Fruit fly (Drosophila melanogaster) whole organism, embryonic: Measurements from ENCODE around the gene esc.

ENCODE experiments used
- Adf1 ChIP-seq: fragments of 200-800 bp; sonication (Bioruptor generic); IDR thresholded peaks from 2 replicates; pipeline ENCODE4 v1.3.6; 2022; ENCODE audit warnings: missing biosample characterization, missing genetic modification characterization
- B-H2 ChIP-seq: fragments of 200-800 bp; sonication (Bioruptor generic); optimal IDR thresholded peaks from 2 replicates; lab custom pipeline; 2018; ENCODE audit warnings: missing biosample characterization, mild to moderate bottlenecking, missing genetic modification characterization
- CG10147 ChIP-seq: fragments of 200-800 bp; sonication (Bioruptor generic); optimal IDR thresholded peaks from 2 replicates; lab custom pipeline; 2019; ENCODE audit warnings: missing biosample characterization, mild to moderate bottlenecking, missing genetic modification characterization, moderate library complexity
- CG10654 ChIP-seq: fragments of 200-800 bp; sonication (Bioruptor generic); optimal IDR thresholded peaks from 2 replicates; lab custom pipeline; 2016; ENCODE audit warnings: missing biosample characterization, missing genetic modification characterization
- CG11093 ChIP-seq: fragments of 200-800 bp; sonication (Bioruptor generic); IDR thresholded peaks from 3 replicates; pipeline ENCODE4 v1.3.6; 2022; ENCODE audit warnings: missing biosample characterization, missing genetic modification characterization
- CG12155 ChIP-seq: fragments of 200-800 bp; sonication (Bioruptor generic); optimal IDR thresholded peaks from 3 replicates; lab custom pipeline; 2016; ENCODE audit warnings: missing biosample characterization, missing genetic modification characterization
- CG12659 ChIP-seq: fragments of 200-800 bp; sonication (Bioruptor generic); optimal IDR thresholded peaks from 3 replicates; lab custom pipeline; 2017; ENCODE audit warnings: mild to moderate bottlenecking, missing biosample characterization, missing genetic modification reagents, missing genetic modification characterization
- CG13775 ChIP-seq: fragments of 200-800 bp; sonication (Bioruptor generic); optimal IDR thresholded peaks from 3 replicates; lab custom pipeline; 2017; ENCODE audit warnings: missing biosample characterization, mild to moderate bottlenecking, missing genetic modification characterization
- CG13894 ChIP-seq: fragments of 200-800 bp; sonication (Bioruptor generic); optimal IDR thresholded peaks from 3 replicates; lab custom pipeline; 2018; ENCODE audit warnings: missing biosample characterization, mild to moderate bottlenecking, missing genetic modification characterization, moderate library complexity
- CG14441 ChIP-seq: fragments of 200-800 bp; sonication (Bioruptor generic); IDR thresholded peaks from 2 replicates; pipeline ENCODE4 v1.3.6; 2022; ENCODE audit warnings: missing biosample characterization, missing genetic modification characterization
- CG14860 ChIP-seq: fragments of 200-800 bp; sonication (Bioruptor generic); IDR thresholded peaks from 3 replicates; pipeline ENCODE4 v1.3.6; 2022; ENCODE audit warnings: missing biosample characterization, missing genetic modification characterization; ENCODE audit not compliant: partially characterized antibody
- CG15696 ChIP-seq: fragments of 200-800 bp; sonication (Bioruptor generic); optimal IDR thresholded peaks from 2 replicates; lab custom pipeline; 2019; ENCODE audit warnings: missing biosample characterization, mild to moderate bottlenecking, missing genetic modification characterization, moderate library complexity
- CG16779 ChIP-seq: fragments of 200-800 bp; sonication (Bioruptor generic); IDR thresholded peaks from 2 replicates; pipeline ENCODE4 v1.3.6; 2022; ENCODE audit warnings: missing biosample characterization, missing genetic modification characterization
- CG3163 ChIP-seq: fragments of 200-800 bp; sonication (Bioruptor generic); optimal IDR thresholded peaks from 3 replicates; lab custom pipeline; 2016; ENCODE audit warnings: missing biosample characterization, missing genetic modification characterization
- CG32532 ChIP-seq: fragments of 200-800 bp; sonication (Bioruptor generic); IDR thresholded peaks from 2 replicates; pipeline ENCODE4 v1.3.6; 2022; ENCODE audit warnings: missing biosample characterization, missing genetic modification characterization
- CG4424 ChIP-seq: fragments of 200-800 bp; sonication (Bioruptor generic); optimal IDR thresholded peaks from 3 replicates; lab custom pipeline; 2016; ENCODE audit warnings: missing biosample characterization, missing genetic modification characterization
- CG5953 ChIP-seq: fragments of 200-800 bp; sonication (Bioruptor generic); IDR thresholded peaks from 2 replicates; pipeline ENCODE4 v1.3.6; 2022; ENCODE audit warnings: missing biosample characterization, missing genetic modification characterization
- CG7786 ChIP-seq: fragments of 200-800 bp; sonication (Bioruptor generic); optimal IDR thresholded peaks from 2 replicates; lab custom pipeline; 2016; ENCODE audit warnings: missing biosample characterization, missing genetic modification characterization
- CG7963 ChIP-seq: fragments of 200-800 bp; sonication (Bioruptor generic); IDR thresholded peaks from 3 replicates; pipeline ENCODE4 v1.3.6; 2022; ENCODE audit warnings: missing biosample characterization, missing genetic modification characterization; ENCODE audit not compliant: partially characterized antibody
- CG8089 ChIP-seq: fragments of 200-800 bp; sonication (Bioruptor generic); optimal IDR thresholded peaks from 3 replicates; lab custom pipeline; 2016; ENCODE audit warnings: missing biosample characterization, missing genetic modification characterization
- CG8478 ChIP-seq: fragments of >200 bp; optimal IDR thresholded peaks from 2 replicates; lab custom pipeline; 2018
- CG8765 ChIP-seq: fragments of 200-800 bp; sonication (Bioruptor generic); IDR thresholded peaks from 2 replicates; pipeline ENCODE4 v1.3.6; 2022; ENCODE audit warnings: missing biosample characterization, missing genetic modification characterization
- CG9215 ChIP-seq: fragments of 200-800 bp; sonication (Bioruptor generic); IDR thresholded peaks from 2 replicates; pipeline ENCODE4 v1.3.6; 2022; ENCODE audit warnings: missing biosample characterization, missing genetic modification characterization
- CHES-1-like ChIP-seq: fragments of 200-800 bp; sonication (Bioruptor generic); optimal IDR thresholded peaks from 2 replicates; lab custom pipeline; 2016; ENCODE audit warnings: missing biosample characterization, missing genetic modification characterization
- E2f1 ChIP-seq: fragments of 200-800 bp; sonication (Bioruptor generic); IDR thresholded peaks from 2 replicates; pipeline ENCODE4 v1.3.6; 2022; ENCODE audit warnings: missing biosample characterization, missing genetic modification characterization
- GATAe ChIP-seq: fragments of 200-800 bp; sonication (Bioruptor generic); conservative IDR thresholded peaks from 2 replicates; pipeline ENCODE4 v1.3.6; 2022; ENCODE audit warnings: missing biosample characterization, missing genetic modification characterization
- Gug ChIP-seq: fragments of 200-800 bp; sonication (Bioruptor generic); IDR thresholded peaks from 4 replicates; pipeline ENCODE4 v1.3.6; 2022; ENCODE audit warnings: missing biosample characterization, missing genetic modification characterization
- HHEX ChIP-seq: fragments of 200-800 bp; sonication (Bioruptor generic); optimal IDR thresholded peaks from 3 replicates; lab custom pipeline; 2017; ENCODE audit warnings: missing biosample characterization, mild to moderate bottlenecking, missing genetic modification characterization, missing genetic modification reagents
- Lim3 ChIP-seq: fragments of 200-800 bp; sonication (Bioruptor generic); IDR thresholded peaks from 2 replicates; pipeline ENCODE4 v1.3.6; 2022; ENCODE audit warnings: missing biosample characterization, missing genetic modification characterization
- Lpt ChIP-seq: fragments of >200 bp; optimal IDR thresholded peaks from 2 replicates; lab custom pipeline; 2018; ENCODE audit warnings: missing biosample characterization, missing genetic modification characterization
- Med ChIP-seq: fragments of 200-800 bp; sonication (Bioruptor generic); peaks from one replicate; lab custom pipeline; 2016; ENCODE audit warnings: missing biosample characterization, missing genetic modification characterization, mild to moderate bottlenecking, inconsistent platforms, moderate library complexity
- Meics ChIP-seq: fragments of 200-800 bp; sonication (Bioruptor generic); optimal IDR thresholded peaks from 2 replicates; lab custom pipeline; 2017; ENCODE audit warnings: missing biosample characterization, mild to moderate bottlenecking, missing genetic modification characterization
- Mes4 ChIP-seq: fragments of 200-800 bp; sonication (Bioruptor generic); optimal IDR thresholded peaks from 2 replicates; lab custom pipeline; 2016; ENCODE audit warnings: missing biosample characterization, missing genetic modification characterization
- Myb ChIP-seq: fragments of 200-800 bp; sonication (Bioruptor generic); optimal IDR thresholded peaks from 2 replicates; lab custom pipeline; 2016; ENCODE audit warnings: missing biosample characterization, missing genetic modification characterization
- Neu2 ChIP-seq: fragments of 200-800 bp; sonication (Bioruptor generic); optimal IDR thresholded peaks from 3 replicates; lab custom pipeline; 2016; ENCODE audit warnings: missing biosample characterization, missing genetic modification characterization, borderline replicate concordance
- NfI ChIP-seq: fragments of 200-800 bp; sonication (Bioruptor generic); optimal IDR thresholded peaks from 3 replicates; lab custom pipeline; 2018; ENCODE audit warnings: missing biosample characterization, mild to moderate bottlenecking, missing genetic modification characterization, moderate library complexity
- Opbp ChIP-seq: fragments of 200-800 bp; sonication (Bioruptor generic); IDR thresholded peaks from 3 replicates; pipeline ENCODE4 v1.3.6; 2022; ENCODE audit warnings: missing biosample characterization, missing genetic modification characterization; ENCODE audit not compliant: partially characterized antibody
- Ravus ChIP-seq: fragments of 200-800 bp; sonication (Bioruptor generic); IDR thresholded peaks from 2 replicates; pipeline ENCODE4 v1.3.6; 2022; ENCODE audit warnings: missing biosample characterization, missing genetic modification characterization
- bsh ChIP-seq, 2 experiments: fragments of 200-800 bp; sonication (Bioruptor generic); optimal IDR thresholded peaks; 2 replicates each; lab custom pipeline; 2017 to 2018; ENCODE audit warnings: mild to moderate bottlenecking in 2 of 2, missing biosample characterization in 2 of 2, missing genetic modification characterization in 2 of 2, moderate library complexity in 1 of 2
- chm ChIP-seq: fragments of 200-800 bp; sonication (Bioruptor generic); IDR thresholded peaks from 2 replicates; pipeline ENCODE4 v1.3.6; 2022; ENCODE audit warnings: missing biosample characterization, missing genetic modification characterization
- crp ChIP-seq, 2 experiments: fragments of 200-800 bp; sonication (Bioruptor generic); optimal IDR thresholded peaks; 2 replicates in 1 of 2; 3 replicates in 1 of 2; lab custom pipeline; 2017; ENCODE audit warnings: missing biosample characterization in 2 of 2, missing genetic modification characterization in 2 of 2, mild to moderate bottlenecking in 1 of 2, moderate library complexity in 1 of 2
- dan ChIP-seq: fragments of 200-800 bp; sonication (Bioruptor generic); IDR thresholded peaks from 2 replicates; pipeline ENCODE4 v1.3.6; 2022; ENCODE audit warnings: missing biosample characterization, missing genetic modification characterization
- emc ChIP-seq: fragments of 200-800 bp; sonication (Bioruptor generic); optimal IDR thresholded peaks from 2 replicates; lab custom pipeline; 2016; ENCODE audit warnings: missing biosample characterization, missing genetic modification characterization
- kay ChIP-seq: fragments of 200-800 bp; sonication (Bioruptor generic); optimal IDR thresholded peaks from 2 replicates; lab custom pipeline; 2016; ENCODE audit warnings: missing biosample characterization, missing genetic modification characterization
- mld ChIP-seq: fragments of 200-800 bp; sonication (Bioruptor generic); IDR thresholded peaks from 3 replicates; pipeline ENCODE4 v1.3.6; 2022; ENCODE audit warnings: missing biosample characterization, missing genetic modification characterization; ENCODE audit not compliant: partially characterized antibody
- oc ChIP-seq: fragments of 200-800 bp; sonication (Bioruptor generic); optimal IDR thresholded peaks from 2 replicates; lab custom pipeline; 2018; ENCODE audit warnings: missing biosample characterization, mild to moderate bottlenecking, missing genetic modification characterization, moderate library complexity
- peb ChIP-seq: fragments of 200-800 bp; sonication (Bioruptor generic); IDR thresholded peaks from 2 replicates; pipeline ENCODE4 v1.3.6; 2022; ENCODE audit warnings: missing biosample characterization, missing genetic modification characterization
- repo ChIP-seq: fragments of 200-800 bp; sonication (Bioruptor generic); optimal IDR thresholded peaks from 2 replicates; lab custom pipeline; 2016; ENCODE audit warnings: missing biosample characterization, missing genetic modification characterization
- sna ChIP-seq: fragments of 200-800 bp; sonication (Bioruptor generic); IDR thresholded peaks from 2 replicates; pipeline ENCODE4 v1.3.6; 2022; ENCODE audit warnings: missing biosample characterization, missing genetic modification characterization; ENCODE audit not compliant: partially characterized antibody
- tin ChIP-seq: fragments of 200-800 bp; sonication (Bioruptor generic); optimal IDR thresholded peaks from 3 replicates; lab custom pipeline; 2016; ENCODE audit warnings: missing biosample characterization, missing genetic modification characterization
- wor ChIP-seq: fragments of 200-800 bp; sonication (Bioruptor generic); IDR thresholded peaks from 2 replicates; pipeline ENCODE4 v1.3.6; 2022; ENCODE audit warnings: missing biosample characterization, missing genetic modification characterization

esc gene

DNA sequence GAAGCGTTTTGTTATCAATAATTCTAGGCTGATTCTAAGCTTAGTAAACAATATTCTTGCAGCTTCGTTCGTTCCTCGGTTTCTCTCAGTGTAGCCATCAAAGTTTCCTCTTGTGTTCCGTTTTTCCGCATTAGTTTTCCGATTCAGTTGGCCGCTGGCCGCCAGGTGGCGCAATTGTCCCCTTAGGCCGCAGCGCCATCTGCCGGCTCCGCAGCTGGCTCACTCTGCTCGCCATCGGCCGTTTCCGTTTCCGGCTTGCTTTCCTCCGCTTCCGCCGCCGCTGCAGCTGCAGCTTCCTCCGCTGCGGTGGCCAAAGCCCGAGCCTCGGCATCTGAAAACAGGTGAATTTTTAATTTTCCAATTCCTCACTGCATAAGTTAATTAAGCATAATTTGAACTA, 12.8 kb downstream of the esc start (continued):
- TF ChIP-seq Adf1 (GFP tag; lab: Robert Waterston, UW): 0 out of 2 replicates have a peak, but pooled peaks have one; percentile 21
- TF ChIP-seq CG12155 (GFP tag; lab: Kevin White, UChicago): peak; percentile 78
- TF ChIP-seq crp (GFP tag; optimal IDR thresholded peaks at IDR 0.05; lab: Kevin White, UChicago): peak in 1 of 2 experiments; percentile 27
- TF ChIP-seq Meics (GFP tag; lab: Kevin White, UChicago): peak; percentile 96
- TF ChIP-seq CG7963: peak; percentile 44; the same call in 1 of the 3 replicates
- no peak for TF ChIP-seq sna
- peak; percentile 97 for TF ChIP-seq tin
- peak; percentile 96 for TF ChIP-seq Neu2 (GFP tag; lab: Kevin White, UChicago)
- TF ChIP-seq CHES-1-like (GFP tag; lab: Kevin White, UChicago): peak; percentile 91
- TF ChIP-seq E2f1 (GFP tag; lab: Robert Waterston, UW): peak; percentile 85
- peak; percentile 56 for TF ChIP-seq CG9215 (GFP tag; lab: Robert Waterston, UW)
- no peak; the same call in 1 of the 2 replicates for TF ChIP-seq dan (GFP tag; lab: Robert Waterston, UW)
- peak; percentile 72 for TF ChIP-seq wor (GFP tag; lab: Robert Waterston, UW)
- peak; percentile 96 for TF ChIP-seq CG5953 (GFP tag; lab: Robert Waterston, UW)
- no peak for TF ChIP-seq mld (GFP tag; lab: Robert Waterston, UW)
- peak; percentile 40 for TF ChIP-seq kay (GFP tag; lab: Kevin White, UChicago)
- TF ChIP-seq CG8765 (GFP tag; lab: Robert Waterston, UW): peak; percentile 75
- TF ChIP-seq repo (GFP tag; lab: Kevin White, UChicago): peak; percentile 96
- peak; percentile 90 for TF ChIP-seq CG32532 (GFP tag; lab: Robert Waterston, UW)
- TF ChIP-seq chm (GFP tag; lab: Robert Waterston, UW): peak; percentile 98
- TF ChIP-seq HHEX (GFP tag; lab: Kevin White, UChicago): peak; percentile 97
- TF ChIP-seq CG8478: no peak
- no peak for TF ChIP-seq Lpt (GFP tag; lab: Kevin White, UChicago)
- TF ChIP-seq CG4424: peak; percentile 98
- TF ChIP-seq CG14441 (GFP tag; lab: Robert Waterston, UW): peak; percentile 89
- no peak for TF ChIP-seq CG14860 (GFP tag; lab: Robert Waterston, UW)
- peak; percentile 66; the same call in 2 of the 3 replicates for TF ChIP-seq Opbp
- peak; percentile 51 to 93 for TF ChIP-seq bsh (GFP tag; optimal IDR thresholded peaks at IDR 0.05; lab: Kevin White, UChicago)
- TF ChIP-seq Myb (GFP tag; lab: Kevin White, UChicago): peak; percentile 68
- peak; percentile 70; the same call in 2 of the 3 replicates for TF ChIP-seq CG11093 (GFP tag; lab: Robert Waterston, UW)
- peak; percentile 76 for TF ChIP-seq CG7786 (GFP tag; lab: Kevin White, UChicago)
- TF ChIP-seq CG13775 (GFP tag; lab: Kevin White, UChicago): peak; percentile 95
- TF ChIP-seq CG8089: peak; percentile 98
- peak; percentile 31; the same call in 1 of the 2 replicates for TF ChIP-seq GATAe (GFP tag; lab: Robert Waterston, UW)
- TF ChIP-seq Ravus: peak; percentile 64
- peak; percentile 92 for TF ChIP-seq emc (GFP tag; lab: Kevin White, UChicago)
- peak; percentile 70 for TF ChIP-seq CG13894 (tag; lab: Kevin White, UChicago)
- TF ChIP-seq CG15696 (tag; lab: Kevin White, UChicago): peak; percentile 86
- peak; percentile 98 for TF ChIP-seq Mes4 (GFP tag; lab: Kevin White, UChicago)
- peak; percentile 93 for TF ChIP-seq CG12659
- peak; percentile 87 for TF ChIP-seq CG16779 (GFP tag; lab: Robert Waterston, UW)
- TF ChIP-seq oc (tag; lab: Kevin White, UChicago): peak; percentile 88
- peak; percentile 82 for TF ChIP-seq CG3163
- peak; percentile 73 for TF ChIP-seq CG10147 (GFP tag; lab: Kevin White, UChicago)
- TF ChIP-seq B-H2 (GFP tag; lab: Kevin White, UChicago): peak; percentile 80
- peak; percentile 74 for TF ChIP-seq peb (GFP tag; lab: Robert Waterston, UW)
- peak; percentile 93 for TF ChIP-seq NfI (GFP tag; lab: Kevin White, UChicago)
- peak; percentile 87 for TF ChIP-seq Gug (GFP tag; lab: Robert Waterston, UW)
- TF ChIP-seq CG10654: peak; percentile 96
- TF ChIP-seq Lim3 (GFP tag; lab: Robert Waterston, UW): peak; percentile 68; the same call in 1 of the 2 replicates
- TF ChIP-seq Med (GFP tag; lab: Kevin White, UChicago): peak; percentile 100
